Worm (Caenorhabditis elegans) whole organism, L3 larva: Measurements from ENCODE around the gene gtl-1.

Experiments used
- R02D3.7 ChIP-seq: fragments of 150-350 bp; optimal IDR thresholded peaks from 2 replicates; lab custom pipeline; 2014; ENCODE audit warnings: missing biosample characterization, missing genetic modification characterization
- aly-2 ChIP-seq: fragments of 150-350 bp; optimal IDR thresholded peaks from 2 replicates; lab custom pipeline; 2014; ENCODE audit warnings: missing biosample characterization, missing genetic modification characterization
- ama-1 ChIP-seq: fragments of 150-350 bp; optimal IDR thresholded peaks from 2 replicates; lab custom pipeline; 2018
- ceh-16 ChIP-seq: sonication (generic microtip); optimal IDR thresholded peaks from 2 replicates; lab custom pipeline; 2017; ENCODE audit warnings: missing biosample characterization, missing genetic modification characterization
- ceh-28 ChIP-seq: fragments of 150-350 bp; optimal IDR thresholded peaks from 2 replicates; lab custom pipeline; 2014; ENCODE audit warnings: missing biosample characterization, missing genetic modification reagents, missing genetic modification characterization
- ceh-82 ChIP-seq: fragments of 150-350 bp; optimal IDR thresholded peaks from 2 replicates; lab custom pipeline; 2014; ENCODE audit warnings: missing biosample characterization, missing genetic modification characterization
- ceh-9 ChIP-seq: sonication (generic microtip); optimal IDR thresholded peaks from 2 replicates; lab custom pipeline; 2018; ENCODE audit warnings: missing biosample characterization, missing genetic modification characterization
- egl-27 ChIP-seq: sonication (generic microtip); optimal IDR thresholded peaks from 4 replicates; lab custom pipeline; 2017; ENCODE audit warnings: missing biosample characterization, missing genetic modification reagents, missing genetic modification characterization
- elt-2 ChIP-seq: sonication (generic microtip); optimal IDR thresholded peaks from 2 replicates; lab custom pipeline; 2016; ENCODE audit warnings: missing genetic modification reagents, mild to moderate bottlenecking, missing genetic modification characterization, missing compliant biosample characterization
- elt-3 ChIP-seq, 3 experiments: fragments of 150-350 bp in 1 of 3; sonication (generic microtip) in 2 of 3; optimal IDR thresholded peaks; 2 replicates in 2 of 3; 4 replicates in 1 of 3; lab custom pipeline; 2014 to 2017; ENCODE audit warnings: missing biosample characterization in 3 of 3, missing genetic modification characterization in 3 of 3
- fkh-10 ChIP-seq: sonication (generic microtip); optimal IDR thresholded peaks from 2 replicates; lab custom pipeline; 2017; ENCODE audit warnings: missing biosample characterization, missing genetic modification reagents, missing genetic modification characterization
- fos-1 ChIP-seq: fragments of 150-350 bp; optimal IDR thresholded peaks from 2 replicates; lab custom pipeline; 2014; ENCODE audit warnings: missing biosample characterization, missing genetic modification characterization
- hmg-11 ChIP-seq: sonication (generic microtip); optimal IDR thresholded peaks from 2 replicates; lab custom pipeline; 2016; ENCODE audit warnings: missing genetic modification characterization, missing compliant biosample characterization
- lin-15B ChIP-seq: fragments of 150-350 bp; optimal IDR thresholded peaks from 2 replicates; lab custom pipeline; 2014; ENCODE audit warnings: missing biosample characterization, missing genetic modification characterization
- lin-39 ChIP-seq: fragments of 150-350 bp; optimal IDR thresholded peaks from 2 replicates; lab custom pipeline; 2018; ENCODE audit warnings: missing biosample characterization, missing genetic modification reagents, missing genetic modification characterization
- lsy-12 ChIP-seq: sonication (generic microtip); optimal IDR thresholded peaks from 2 replicates; lab custom pipeline; 2016; ENCODE audit warnings: mild to moderate bottlenecking, missing genetic modification characterization, missing compliant biosample characterization
- mdl-1 ChIP-seq: fragments of 150-350 bp; optimal IDR thresholded peaks from 2 replicates; lab custom pipeline; 2014; ENCODE audit warnings: missing biosample characterization, missing genetic modification characterization
- mml-1 ChIP-seq: fragments of 150-350 bp; sonication (generic microtip); optimal IDR thresholded peaks from 3 replicates; lab custom pipeline; 2014; ENCODE audit warnings: missing biosample characterization, missing genetic modification characterization
- nfya-1 ChIP-seq: sonication (generic microtip); optimal IDR thresholded peaks from 2 replicates; lab custom pipeline; 2017; ENCODE audit warnings: missing genetic modification characterization, mild to moderate bottlenecking, missing compliant biosample characterization, antibody characterized with exemption, moderate library complexity; ENCODE audit not compliant: insufficient read depth
- nhr-11 ChIP-seq: fragments of 150-350 bp; optimal IDR thresholded peaks from 2 replicates; lab custom pipeline; 2014; ENCODE audit warnings: missing biosample characterization, missing genetic modification characterization
- nhr-23 ChIP-seq: fragments of 150-350 bp; optimal IDR thresholded peaks from 2 replicates; lab custom pipeline; 2014; ENCODE audit warnings: missing biosample characterization, missing genetic modification reagents, missing genetic modification characterization
- nhr-25 ChIP-seq: sonication (generic microtip); optimal IDR thresholded peaks from 2 replicates; lab custom pipeline; 2017; ENCODE audit warnings: missing biosample characterization, missing genetic modification characterization
- nhr-28 ChIP-seq: fragments of 150-350 bp; optimal IDR thresholded peaks from 2 replicates; lab custom pipeline; 2014; ENCODE audit warnings: missing biosample characterization, missing genetic modification characterization
- nhr-43 ChIP-seq: sonication (generic microtip); optimal IDR thresholded peaks from 2 replicates; lab custom pipeline; 2016; ENCODE audit warnings: mild to moderate bottlenecking, missing genetic modification characterization, missing compliant biosample characterization; ENCODE audit not compliant: poor library complexity, severe bottlenecking
- pqm-1 ChIP-seq: fragments of 150-350 bp; optimal IDR thresholded peaks from 2 replicates; lab custom pipeline; 2017; ENCODE audit warnings: missing biosample characterization, missing genetic modification characterization, inconsistent platforms
- sea-2 ChIP-seq: fragments of 150-350 bp; sonication (generic microtip); optimal IDR thresholded peaks from 4 replicates; lab custom pipeline; 2014; ENCODE audit warnings: missing biosample characterization, missing genetic modification reagents, missing genetic modification characterization
- unc-62 ChIP-seq: fragments of 150-350 bp; sonication (generic microtip); optimal IDR thresholded peaks from 4 replicates; lab custom pipeline; 2014; ENCODE audit warnings: missing biosample characterization, missing genetic modification reagents, missing genetic modification characterization
- zag-1 ChIP-seq: fragments of 150-350 bp; optimal IDR thresholded peaks from 2 replicates; lab custom pipeline; 2014; ENCODE audit warnings: missing biosample characterization, missing genetic modification characterization
- ztf-11 ChIP-seq: fragments of 150-350 bp; optimal IDR thresholded peaks from 2 replicates; lab custom pipeline; 2014; ENCODE audit warnings: missing biosample characterization, missing genetic modification characterization

gtl-1 gene

ce11 chrIV:11235755-11236154 is 23.6 kb downstream of the gtl-1 start:
- TF ChIP-seq R02D3.7 (no peak), fkh-10 (GFP tag; lab: Kevin White, UChicago) (peak; percentile 3)

- TF ChIP-seq sea-2 (GFP tag; lab: Kevin White, UChicago) (no peak), ceh-16 (no peak), zag-1 (tag; lab: Kevin White, UChicago) (no peak), nhr-28 (no peak), ceh-28 (tag; lab: Kevin White, UChicago) (no peak), hmg-11 (tag; lab: Kevin White, UChicago) (no peak), ceh-82 (no peak)
Observed at ce11 chrIV:11231376-11231775, 28.0 kb downstream of the gtl-1 start.

- TF ChIP-seq ceh-9 (tag; lab: Kevin White, UChicago) = no peak
- no peak for TF ChIP-seq lsy-12 (tag; lab: Kevin White, UChicago)
- no peak for TF ChIP-seq unc-62 (GFP tag; lab: Kevin White, UChicago)
- TF ChIP-seq elt-2 = peak; percentile 53
- peak; percentile 11 for TF ChIP-seq pqm-1 (tag; lab: Kevin White, UChicago)
- no peak for TF ChIP-seq lin-39 (tag; lab: Kevin White, UChicago)
Observed at ce11 chrIV:11230069-11230468, 29.3 kb downstream of the gtl-1 start, which contains the start of gene best-7. Gene best-7, minus strand, starts transcription at chrIV:11230307.

ce11 chrIV:11229013-11229412 is 30.3 kb downstream of the gtl-1 start:
- TF ChIP-seq ceh-82 (no peak), fos-1 (tag; lab: Kevin White, UChicago) (no peak), ama-1 (no peak), pqm-1 (tag; lab: Kevin White, UChicago) (peak; percentile 12), ztf-11 (tag; lab: Kevin White, UChicago) (no peak), elt-2 (peak; percentile 45), sea-2 (GFP tag; lab: Kevin White, UChicago) (no peak), mdl-1 (no peak)

ce11 chrIV:11226545-11226944 is 32.8 kb downstream of the gtl-1 start:
- TF ChIP-seq R02D3.7 (peak; percentile 15), mdl-1 (no peak), aly-2 (tag; lab: Kevin White, UChicago) (no peak), nhr-43 (peak; percentile 29), mml-1 (tag; lab: Kevin White, UChicago) (no peak), pqm-1 (tag; lab: Kevin White, UChicago) (no peak), egl-27 (tag; lab: Kevin White, UChicago) (no peak), nhr-25 (tag; lab: Kevin White, UChicago) (peak; percentile 1), elt-3 (tag; optimal IDR thresholded peaks at IDR 0.05; lab: Kevin White, UChicago) (peak in 1 of 3 experiments; percentile 51), zag-1 (tag; lab: Kevin White, UChicago) (no peak), nhr-11 (no peak)
- TF ChIP-seq, all 47 proteins: peak for 4

ce11 chrIV:11225715-11226475 is 33.4 kb downstream of the gtl-1 start:
- peak; percentile 51 for TF ChIP-seq nhr-43

- no peak for TF ChIP-seq fos-1 (tag; lab: Kevin White, UChicago)
- no peak for TF ChIP-seq nhr-23 (tag; lab: Kevin White, UChicago)
- peak; percentile 70 for TF ChIP-seq nhr-25 (tag; lab: Kevin White, UChicago)
- peak; percentile 21 for TF ChIP-seq nfya-1 (tag; lab: Kevin White, UChicago)
- no peak for TF ChIP-seq lin-15B (tag; lab: Kevin White, UChicago)
Observed at ce11 chrIV:11225206-11225605, 34.1 kb downstream of the gtl-1 start, which contains the start of gene col-125. Gene col-125, plus strand, starts transcription at chrIV:11225506.
